Worm (Caenorhabditis elegans) whole organism, midembryonic: Measurements from ENCODE around the gene F38E11.9.

Experiments used
- flt-1 ChIP-seq: fragments of 200-800 bp; sonication (Bioruptor generic); IDR thresholded peaks from 2 replicates; pipeline ENCODE4 v1.3.6; 2022; ENCODE audit warnings: missing genetic modification characterization, missing compliant biosample characterization
- klf-2 ChIP-seq: fragments of 200-800 bp; sonication (Bioruptor generic); conservative IDR thresholded peaks from 2 replicates; pipeline ENCODE4 v1.3.6; 2022; ENCODE audit warnings: missing genetic modification reagents, missing genetic modification characterization, missing compliant biosample characterization
- ref-1 ChIP-seq: fragments of 200-800 bp; sonication (Bioruptor generic); conservative IDR thresholded peaks from 2 replicates; pipeline ENCODE4 v1.3.6; 2022; ENCODE audit warnings: missing genetic modification reagents, missing genetic modification characterization, missing compliant biosample characterization

ce11 chrIV:9432327-9432726 is 11.5 kb downstream of the F38E11.9 start:
- no peak for TF ChIP-seq flt-1
- no peak for TF ChIP-seq ref-1 (GFP tag; lab: Robert Waterston, UW)
- TF ChIP-seq klf-2, result no peak
